Fruit fly (Drosophila melanogaster) Kc167 (cell line): ENCODE measurements around the gene RPA2.

Experiments
- Myc ChIP-seq: fragments of >200 bp; optimal IDR thresholded peaks from 2 replicates; lab custom pipeline; 2017; ENCODE audit warnings: missing external identifiers
- Sin3A ChIP-seq: fragments of >200 bp; optimal IDR thresholded peaks from 2 replicates; lab custom pipeline; 2018; ENCODE audit warnings: missing external identifiers
- h ChIP-seq: fragments of >200 bp; optimal IDR thresholded peaks from 3 replicates; lab custom pipeline; 2018; ENCODE audit warnings: missing external identifiers
- psq ChIP-seq: fragments of >200 bp; optimal IDR thresholded peaks from 2 replicates; lab custom pipeline; 2017; ENCODE audit warnings: missing external identifiers
- ttk ChIP-seq: sonication (Bioruptor generic); optimal IDR thresholded peaks from 2 replicates; lab custom pipeline; 2017; ENCODE audit warnings: missing external identifiers

DNA sequence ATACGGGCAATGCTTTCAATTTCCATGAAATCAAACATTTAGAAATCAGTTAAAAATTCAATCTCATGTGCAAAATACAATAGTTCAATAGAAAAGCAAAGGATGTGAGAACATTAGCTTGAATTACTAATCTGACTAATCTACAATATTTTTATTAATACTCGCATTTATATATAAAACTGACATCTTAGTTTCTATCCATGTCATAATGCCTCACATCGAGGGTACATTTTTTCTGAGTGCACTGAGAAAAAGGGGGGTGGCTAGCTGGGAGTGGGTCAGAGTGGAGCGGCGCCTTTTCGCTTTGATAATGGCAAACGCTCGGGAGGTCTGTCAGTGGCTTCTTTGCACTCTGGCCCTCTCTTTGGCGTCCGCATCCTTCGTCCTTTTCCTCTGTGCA lies 25.4 kb upstream of the RPA2 start:
- no peak for TF ChIP-seq Sin3A (lab: Kevin White, UChicago)
- TF ChIP-seq Myc (lab: Kevin White, UChicago): no peak
- TF ChIP-seq ttk (lab: Kevin White, UChicago): no peak
- no peak for TF ChIP-seq h
- no peak for TF ChIP-seq psq (lab: Kevin White, UChicago)
